Worm (Caenorhabditis elegans): ENCODE measurements around the gene srh-209.

The srh-209 gene

ce11 chrV:18364558-18364957, 40.1 kb downstream of the srh-209 start, which contains the start of gene C08E8.9:
TSS of gene C08E8.9 (plus strand) at chrV:18364858.
- no peak for TF ChIP-seq nhr-21 (tag; optimal IDR thresholded peaks at IDR 0.05)
- TF ChIP-seq sma-9 (GFP tag; optimal IDR thresholded peaks at IDR 0.05) = no peak
- TF ChIP-seq sma-9 (tag; optimal IDR thresholded peaks at IDR 0.05) = no peak
- no peak for TF ChIP-seq zag-1 (tag; optimal IDR thresholded peaks at IDR 0.05)
- TF ChIP-seq lin-39 (tag; optimal IDR thresholded peaks at IDR 0.05) = no peak
- no peak for TF ChIP-seq ztf-4 (tag; optimal IDR thresholded peaks at IDR 0.05)
- TF ChIP-seq nhr-237 (tag; optimal IDR thresholded peaks at IDR 0.05) = no peak
- no peak for TF ChIP-seq mdl-1 (tag; optimal IDR thresholded peaks at IDR 0.05)
- no peak for TF ChIP-seq nhr-11 (tag; optimal IDR thresholded peaks at IDR 0.05)
- no peak for TF ChIP-seq unc-55 (GFP tag; optimal IDR thresholded peaks at IDR 0.05)
- no peak for TF ChIP-seq nhr-129 (tag; optimal IDR thresholded peaks at IDR 0.05)
- TF ChIP-seq elt-1 (tag; optimal IDR thresholded peaks at IDR 0.05) = no peak
- TF ChIP-seq fos-1 (tag; optimal IDR thresholded peaks at IDR 0.05) = no peak
- TF ChIP-seq ama-1 (optimal IDR thresholded peaks at IDR 0.05) = no peak
- no peak for TF ChIP-seq nhr-10 (tag; optimal IDR thresholded peaks at IDR 0.05)
- TF ChIP-seq nhr-12 (tag; optimal IDR thresholded peaks at IDR 0.05) = no peak

ce11 chrV:18362402-18362801, 42.3 kb downstream of the srh-209 start, which contains the start of gene C08E8.1:
TSS of gene C08E8.1 (minus strand) at chrV:18362502.
- TF ChIP-seq nhr-129 (tag; optimal IDR thresholded peaks at IDR 0.05) (no peak), unc-62 (GFP tag; optimal IDR thresholded peaks at IDR 0.05) (no peak), R02D3.7 (tag; optimal IDR thresholded peaks at IDR 0.05) (no peak), nhr-237 (tag; optimal IDR thresholded peaks at IDR 0.05) (no peak), fos-1 (tag; optimal IDR thresholded peaks at IDR 0.05) (no peak), sem-4 (tag; optimal IDR thresholded peaks at IDR 0.05) (no peak), ceh-82 (tag; optimal IDR thresholded peaks at IDR 0.05) (no peak), ama-1 (optimal IDR thresholded peaks at IDR 0.05) (no peak), lin-13 (GFP tag; optimal IDR thresholded peaks at IDR 0.05) (no peak), lsy-2 (tag; optimal IDR thresholded peaks at IDR 0.05) (no peak)

- TF ChIP-seq unc-39 (tag; optimal IDR thresholded peaks at IDR 0.05) (no peak), R02D3.7 (tag; optimal IDR thresholded peaks at IDR 0.05) (no peak), mbf-1 (tag; optimal IDR thresholded peaks at IDR 0.05) (no peak), zag-1 (tag; optimal IDR thresholded peaks at IDR 0.05) (no peak), ztf-1 (GFP tag; conservative IDR thresholded peaks at IDR 0.05) (no peak), nhr-21 (tag; optimal IDR thresholded peaks at IDR 0.05) (no peak)
Measured at ce11 chrV:18359888-18360287, 44.8 kb downstream of the srh-209 start, which contains the start of gene C08E8.5. TSS of gene C08E8.5 (minus strand) at chrV:18359988.

- TF ChIP-seq lin-13 (GFP tag; optimal IDR thresholded peaks at IDR 0.05) = no peak
- no peak for TF ChIP-seq nhr-6 (tag; optimal IDR thresholded peaks at IDR 0.05)
- no peak for TF ChIP-seq alr-1 (tag; optimal IDR thresholded peaks at IDR 0.05)
- no peak for TF ChIP-seq sma-3 (GFP tag; optimal IDR thresholded peaks at IDR 0.05)
- no peak for TF ChIP-seq F13H6.1 (tag; optimal IDR thresholded peaks at IDR 0.05)
- no peak for TF ChIP-seq nhr-12 (tag; optimal IDR thresholded peaks at IDR 0.05)
- TF ChIP-seq egl-27 (tag; optimal IDR thresholded peaks at IDR 0.05) = no peak
- no peak for TF ChIP-seq fos-1 (tag; optimal IDR thresholded peaks at IDR 0.05)
- TF ChIP-seq dmd-4 (tag; optimal IDR thresholded peaks at IDR 0.05) = no peak
- no peak for TF ChIP-seq sem-4 (tag; optimal IDR thresholded peaks at IDR 0.05)
- no peak for TF ChIP-seq nhr-77 (tag; optimal IDR thresholded peaks at IDR 0.05)
- no peak for TF ChIP-seq zag-1 (tag; optimal IDR thresholded peaks at IDR 0.05)
- no peak for TF ChIP-seq elt-1 (tag; optimal IDR thresholded peaks at IDR 0.05)
- no peak for TF ChIP-seq ceh-16 (tag; optimal IDR thresholded peaks at IDR 0.05)
Measured at ce11 chrV:18355742-18356141, 48.9 kb downstream of the srh-209 start, which contains the start of gene C08E8.2. TSS of gene C08E8.2 (minus strand) at chrV:18355842.

- TF ChIP-seq lsy-2 (tag; optimal IDR thresholded peaks at IDR 0.05) = no peak
- TF ChIP-seq egl-27 (tag; optimal IDR thresholded peaks at IDR 0.05) = no peak
- no peak for TF ChIP-seq ceh-82 (tag; optimal IDR thresholded peaks at IDR 0.05)
- TF ChIP-seq gmeb-1 (tag; optimal IDR thresholded peaks at IDR 0.05) = no peak
- no peak for TF ChIP-seq mbf-1 (tag; optimal IDR thresholded peaks at IDR 0.05)
- no peak for TF ChIP-seq elt-3 (tag; optimal IDR thresholded peaks at IDR 0.05)
- TF ChIP-seq blmp-1 (tag; optimal IDR thresholded peaks at IDR 0.05; ENCODE audit: insufficient read depth) = no peak
- no peak for TF ChIP-seq skn-1 (tag; optimal IDR thresholded peaks at IDR 0.05)
- TF ChIP-seq ztf-1 (GFP tag; conservative IDR thresholded peaks at IDR 0.05) = no peak
- TF ChIP-seq elt-1 (tag; optimal IDR thresholded peaks at IDR 0.05) = no peak
- TF ChIP-seq lin-39 (tag; optimal IDR thresholded peaks at IDR 0.05) = no peak
Measured at ce11 chrV:18354299-18354698, 50.4 kb downstream of the srh-209 start.

All from whole organism, L2 larva.